Fruit fly (Drosophila melanogaster) whole organism, embryonic: Measurements from ENCODE around the gene Fatp1.

Experiments used
- CG10274 ChIP-seq: fragments of 200-800 bp; sonication (Bioruptor generic); optimal IDR thresholded peaks from 3 replicates; lab custom pipeline; 2017; ENCODE audit warnings: missing biosample characterization, mild to moderate bottlenecking, missing genetic modification characterization
- CG10366 ChIP-seq: fragments of 200-800 bp; sonication (Bioruptor generic); IDR thresholded peaks from 2 replicates; pipeline ENCODE4 v1.3.6; 2022; ENCODE audit warnings: missing biosample characterization, missing genetic modification characterization
- CG12942 ChIP-seq: fragments of 200-800 bp; sonication (Bioruptor generic); optimal IDR thresholded peaks from 3 replicates; lab custom pipeline; 2016; ENCODE audit warnings: missing biosample characterization, missing genetic modification characterization
- CG13123 ChIP-seq: fragments of 200-800 bp; sonication (Bioruptor generic); optimal IDR thresholded peaks from 2 replicates; lab custom pipeline; 2016; ENCODE audit warnings: missing biosample characterization, missing genetic modification characterization
- CG13287 ChIP-seq: fragments of 200-800 bp; sonication (Bioruptor generic); IDR thresholded peaks from 2 replicates; pipeline ENCODE4 v1.3.6; 2022; ENCODE audit warnings: missing biosample characterization, missing genetic modification characterization; ENCODE audit not compliant: partially characterized antibody
- CG13775 ChIP-seq: fragments of 200-800 bp; sonication (Bioruptor generic); optimal IDR thresholded peaks from 3 replicates; lab custom pipeline; 2017; ENCODE audit warnings: missing biosample characterization, mild to moderate bottlenecking, missing genetic modification characterization
- CG17802 ChIP-seq: fragments of 200-800 bp; sonication (Bioruptor generic); optimal IDR thresholded peaks from 2 replicates; lab custom pipeline; 2018; ENCODE audit warnings: missing biosample characterization, mild to moderate bottlenecking, missing genetic modification characterization, moderate library complexity
- CG2120 ChIP-seq: fragments of 200-800 bp; sonication (Bioruptor generic); optimal IDR thresholded peaks from 3 replicates; lab custom pipeline; 2016; ENCODE audit warnings: missing biosample characterization, missing genetic modification characterization
- CG30431 ChIP-seq: fragments of 200-800 bp; sonication (Bioruptor generic); optimal IDR thresholded peaks from 2 replicates; lab custom pipeline; 2017; ENCODE audit warnings: missing biosample characterization, missing genetic modification characterization
- CG34224 ChIP-seq: fragments of 200-800 bp; sonication (Bioruptor generic); IDR thresholded peaks from 3 replicates; pipeline ENCODE4 v1.3.6; 2022; ENCODE audit warnings: missing biosample characterization, missing genetic modification characterization; ENCODE audit not compliant: partially characterized antibody
- CG34376 ChIP-seq: fragments of 200-800 bp; sonication (Bioruptor generic); optimal IDR thresholded peaks from 2 replicates; lab custom pipeline; 2018; ENCODE audit warnings: missing biosample characterization, mild to moderate bottlenecking, missing genetic modification characterization
- CG3726 ChIP-seq: fragments of 200-800 bp; sonication (Bioruptor generic); IDR thresholded peaks from 3 replicates; pipeline ENCODE4, ENCODE4 v1.3.6; 2022; ENCODE audit warnings: missing biosample characterization, missing genetic modification characterization
- CG3838 ChIP-seq: fragments of 200-800 bp; sonication (Bioruptor generic); optimal IDR thresholded peaks from 3 replicates; lab custom pipeline; 2016; ENCODE audit warnings: missing biosample characterization, missing genetic modification characterization
- CG6654 ChIP-seq: fragments of 200-800 bp; sonication (Bioruptor generic); optimal IDR thresholded peaks from 2 replicates; lab custom pipeline; 2017; ENCODE audit warnings: missing biosample characterization, mild to moderate bottlenecking, missing genetic modification characterization
- CG8478 ChIP-seq: fragments of >200 bp; optimal IDR thresholded peaks from 2 replicates; lab custom pipeline; 2018
- CG9437 ChIP-seq: fragments of 200-800 bp; sonication (Bioruptor generic); optimal IDR thresholded peaks from 2 replicates; lab custom pipeline; 2018; ENCODE audit warnings: missing biosample characterization, mild to moderate bottlenecking, missing genetic modification characterization
- Dp ChIP-seq: fragments of 200-800 bp; sonication (Bioruptor generic); optimal IDR thresholded peaks from 2 replicates; lab custom pipeline; 2018; ENCODE audit warnings: missing biosample characterization, mild to moderate bottlenecking, missing genetic modification characterization, moderate library complexity
- Gsc ChIP-seq: fragments of 200-800 bp; sonication (Bioruptor generic); IDR thresholded peaks from 2 replicates; pipeline ENCODE4 v1.3.6; 2022; ENCODE audit warnings: missing biosample characterization, missing genetic modification characterization
- HLHmδ ChIP-seq: fragments of 200-800 bp; sonication (Bioruptor generic); optimal IDR thresholded peaks from 2 replicates; lab custom pipeline; 2018; ENCODE audit warnings: missing biosample characterization, mild to moderate bottlenecking, missing genetic modification characterization, moderate library complexity
- Hr39 ChIP-seq: fragments of >200 bp; optimal IDR thresholded peaks from 2 replicates; lab custom pipeline; 2017
- Jarid2 ChIP-seq: fragments of 200-800 bp; sonication (Bioruptor generic); optimal IDR thresholded peaks from 3 replicates; lab custom pipeline; 2017; ENCODE audit warnings: mild to moderate bottlenecking, missing biosample characterization, missing genetic modification reagents, missing genetic modification characterization
- NC2α ChIP-seq: fragments of 200-800 bp; sonication (Bioruptor generic); optimal IDR thresholded peaks from 2 replicates; lab custom pipeline; 2016; ENCODE audit warnings: missing biosample characterization, missing genetic modification characterization
- NK7.1 ChIP-seq: fragments of 200-800 bp; sonication (Bioruptor generic); optimal IDR thresholded peaks from 3 replicates; lab custom pipeline; 2016; ENCODE audit warnings: missing biosample characterization, missing genetic modification characterization
- Pdp1 ChIP-seq, 2 experiments: fragments of 200-800 bp; sonication (Bioruptor generic); optimal IDR thresholded peaks; 3 replicates each; lab custom pipeline; 2016; ENCODE audit warnings: missing biosample characterization in 2 of 2, missing genetic modification characterization in 2 of 2, mild to moderate bottlenecking in 1 of 2, moderate library complexity in 1 of 2
- Usf ChIP-seq: fragments of 200-800 bp; sonication (Bioruptor generic); optimal IDR thresholded peaks from 2 replicates; lab custom pipeline; 2017; ENCODE audit warnings: missing genotype, missing biosample characterization, missing genetic modification characterization
- ato ChIP-seq: fragments of 200-800 bp; sonication (Bioruptor generic); IDR thresholded peaks from 2 replicates; pipeline ENCODE4 v1.3.6; 2022; ENCODE audit warnings: missing biosample characterization, missing genetic modification characterization; ENCODE audit not compliant: partially characterized antibody
- bsh ChIP-seq, 2 experiments: fragments of 200-800 bp; sonication (Bioruptor generic); optimal IDR thresholded peaks; 2 replicates each; lab custom pipeline; 2017 to 2018; ENCODE audit warnings: mild to moderate bottlenecking in 2 of 2, missing biosample characterization in 2 of 2, missing genetic modification characterization in 2 of 2, moderate library complexity in 1 of 2
- cato ChIP-seq: fragments of 200-800 bp; sonication (Bioruptor generic); optimal IDR thresholded peaks from 2 replicates; lab custom pipeline; 2016; ENCODE audit warnings: missing biosample characterization, missing genetic modification characterization, borderline replicate concordance
- ci ChIP-seq: fragments of 200-800 bp; sonication (Bioruptor generic); IDR thresholded peaks from 3 replicates; pipeline ENCODE4 v1.3.6; 2022; ENCODE audit warnings: missing biosample characterization, missing genetic modification characterization
- crc ChIP-seq: fragments of 200-800 bp; sonication (Bioruptor generic); optimal IDR thresholded peaks from 2 replicates; lab custom pipeline; 2016; ENCODE audit warnings: missing biosample characterization, missing genetic modification characterization
- emc ChIP-seq: fragments of 200-800 bp; sonication (Bioruptor generic); optimal IDR thresholded peaks from 2 replicates; lab custom pipeline; 2016; ENCODE audit warnings: missing biosample characterization, missing genetic modification characterization
- ewg ChIP-seq: fragments of 200-800 bp; sonication (Bioruptor generic); optimal IDR thresholded peaks from 3 replicates; lab custom pipeline; 2017; ENCODE audit warnings: mild to moderate bottlenecking, missing biosample characterization, missing genetic modification reagents, missing genetic modification characterization
- fd3F ChIP-seq: fragments of 200-800 bp; sonication (Bioruptor generic); optimal IDR thresholded peaks from 2 replicates; lab custom pipeline; 2018; ENCODE audit warnings: missing biosample characterization, mild to moderate bottlenecking, missing genetic modification characterization, moderate library complexity
- fd64A ChIP-seq: fragments of 200-800 bp; sonication (Bioruptor generic); optimal IDR thresholded peaks from 3 replicates; lab custom pipeline; 2018; ENCODE audit warnings: missing biosample characterization, mild to moderate bottlenecking, missing genetic modification characterization
- inv ChIP-seq: fragments of 200-800 bp; sonication (Bioruptor generic); IDR thresholded peaks from 2 replicates; pipeline ENCODE4 v1.3.6; 2022; ENCODE audit warnings: missing biosample characterization, missing genetic modification characterization; ENCODE audit not compliant: partially characterized antibody
- lab ChIP-seq: fragments of 200-800 bp; sonication (Bioruptor generic); optimal IDR thresholded peaks from 3 replicates; lab custom pipeline; 2017; ENCODE audit warnings: missing biosample characterization, missing genetic modification characterization, mild to moderate bottlenecking, moderate library complexity, missing genetic modification reagents
- lov ChIP-seq, 2 experiments: fragments of 200-800 bp in 1 of 2; fragments of >200 bp in 1 of 2; sonication (Bioruptor generic) in 1 of 2; IDR thresholded peaks in 1 of 2; optimal IDR thresholded peaks in 1 of 2; 2 replicates in 1 of 2; 3 replicates in 1 of 2; pipeline versions ENCODE4 v1.3.6 to Lab custom; 2017 to 2022; ENCODE audit warnings: missing biosample characterization in 1 of 2, missing genetic modification characterization in 1 of 2
- pb ChIP-seq: fragments of 200-800 bp; sonication (Bioruptor generic); optimal IDR thresholded peaks from 3 replicates; lab custom pipeline; 2016; ENCODE audit warnings: missing biosample characterization, missing genetic modification characterization
- pita ChIP-seq: fragments of 200-800 bp; sonication (Bioruptor generic); optimal IDR thresholded peaks from 2 replicates; lab custom pipeline; 2017; ENCODE audit warnings: missing biosample characterization, mild to moderate bottlenecking, missing genetic modification characterization
- ro ChIP-seq: fragments of 200-800 bp; sonication (Bioruptor generic); IDR thresholded peaks from 2 replicates; pipeline ENCODE4 v1.3.6; 2022; ENCODE audit warnings: missing biosample characterization, missing genetic modification characterization
- shn ChIP-seq: fragments of 200-800 bp; sonication (Bioruptor generic); optimal IDR thresholded peaks from 3 replicates; lab custom pipeline; 2016; ENCODE audit warnings: missing biosample characterization, missing genetic modification characterization
- stc ChIP-seq: fragments of 200-800 bp; sonication (Bioruptor generic); IDR thresholded peaks from 2 replicates; pipeline ENCODE4 v1.3.6; 2022; ENCODE audit warnings: missing biosample characterization, missing genetic modification characterization
- sug ChIP-seq: fragments of 200-800 bp; optimal IDR thresholded peaks from 2 replicates; lab custom pipeline; 2019; ENCODE audit warnings: missing biosample characterization, mild to moderate bottlenecking, missing genetic modification characterization, moderate library complexity
- usp ChIP-seq: fragments of >200 bp; optimal IDR thresholded peaks from 2 replicates; lab custom pipeline; 2017; ENCODE audit warnings: missing biosample characterization, missing genetic modification characterization
- z ChIP-seq: fragments of 200-800 bp; sonication (Bioruptor generic); IDR thresholded peaks from 3 replicates; pipeline ENCODE4 v1.3.6; 2022; ENCODE audit warnings: missing biosample characterization, missing genetic modification characterization

Fatp1 gene

dm6 chr2L:10522174-10522893, 5.3 kb upstream of the Fatp1 start (continued):
- TF ChIP-seq sug = peak; percentile 15
- TF ChIP-seq CG6654 (GFP tag; lab: Kevin White, UChicago) = no peak
- TF ChIP-seq HLHmδ (GFP tag; lab: Kevin White, UChicago) = no peak
- no peak for TF ChIP-seq pb
- no peak for TF ChIP-seq crc (GFP tag; lab: Kevin White, UChicago)
- TF ChIP-seq shn (GFP tag; lab: Kevin White, UChicago) = no peak
- no peak for TF ChIP-seq Pdp1 (GFP tag; optimal IDR thresholded peaks at IDR 0.05; lab: Kevin White, UChicago)
- peak; percentile 36 for TF ChIP-seq ewg (GFP tag; lab: Kevin White, UChicago)
- TF ChIP-seq CG13287 (GFP tag; lab: Robert Waterston, UW) = no peak
- TF ChIP-seq CG10366 (GFP tag; lab: Robert Waterston, UW) = peak; percentile 61
- TF ChIP-seq lov (optimal IDR thresholded peaks at IDR 0.05; lab: Kevin White, UChicago) = no peak
- no peak for TF ChIP-seq lov (GFP tag; IDR thresholded peaks at IDR 0.05; lab: Robert Waterston, UW)
- TF ChIP-seq pita (GFP tag; lab: Kevin White, UChicago) = no peak
- no peak for TF ChIP-seq CG34224
- TF ChIP-seq fd64A (GFP tag; lab: Kevin White, UChicago) = no peak
- peak; percentile 33 for TF ChIP-seq Jarid2 (GFP tag; lab: Kevin White, UChicago)
- no peak for TF ChIP-seq ato
- TF ChIP-seq CG13123 (GFP tag; lab: Kevin White, UChicago) = peak; percentile 24
- no peak for TF ChIP-seq ci (GFP tag; lab: Robert Waterston, UW)
- TF ChIP-seq CG9437 (GFP tag; lab: Kevin White, UChicago) = peak; percentile 63
- TF ChIP-seq NK7.1 = no peak
- TF ChIP-seq CG10274 (GFP tag; lab: Kevin White, UChicago) = peak; percentile 38
- TF ChIP-seq CG3726 (GFP tag; lab: Robert Waterston, UW) = no peak
- TF ChIP-seq cato (GFP tag; lab: Kevin White, UChicago) = peak; percentile 24
- TF ChIP-seq usp (GFP tag; lab: Kevin White, UChicago) = no peak
- no peak for TF ChIP-seq Dp (GFP tag; lab: Kevin White, UChicago)
- no peak for TF ChIP-seq CG17802 (tag; lab: Kevin White, UChicago)
- TF ChIP-seq CG2120 = peak; percentile 51
- peak; percentile 17 for TF ChIP-seq CG12942 (GFP tag; lab: Kevin White, UChicago)
- no peak for TF ChIP-seq ro (GFP tag; lab: Robert Waterston, UW)
- no peak for TF ChIP-seq CG3838 (GFP tag; lab: Kevin White, UChicago)
- TF ChIP-seq z (GFP tag; lab: Robert Waterston, UW) = no peak; the same call in 2 of the 3 replicates
- no peak for TF ChIP-seq inv (GFP tag; lab: Robert Waterston, UW)
- TF ChIP-seq fd3F (GFP tag; lab: Kevin White, UChicago) = peak; percentile 11
- TF ChIP-seq NC2α (GFP tag; lab: Kevin White, UChicago) = no peak
- TF ChIP-seq CG34376 (GFP tag; lab: Kevin White, UChicago) = no peak
- TF ChIP-seq Hr39 = no peak
- no peak for TF ChIP-seq CG30431 (GFP tag; lab: Kevin White, UChicago)
- TF ChIP-seq emc (GFP tag; lab: Kevin White, UChicago) = no peak
- TF ChIP-seq CG13775 = peak; percentile 53
- peak; percentile 74 for TF ChIP-seq lab (GFP tag; lab: Kevin White, UChicago)
- peak in 1 of 2 experiments; percentile 35 for TF ChIP-seq bsh (GFP tag; optimal IDR thresholded peaks at IDR 0.05; lab: Kevin White, UChicago)
- TF ChIP-seq Gsc (GFP tag; lab: Robert Waterston, UW) = no peak
- no peak for TF ChIP-seq CG8478 (lab: Kevin White, UChicago)
- TF ChIP-seq stc (GFP tag; lab: Robert Waterston, UW) = peak; percentile 43; the same call in 1 of the 2 replicates
- TF ChIP-seq Usf (GFP tag; lab: Kevin White, UChicago) = no peak
